Fruit fly (Drosophila melanogaster) whole organism, adult: ENCODE results near the gene CG5861.

Source experiments
- CG11617 ChIP-seq: fragments of 200-800 bp; sonication (Bioruptor generic); optimal IDR thresholded peaks from 2 replicates; lab custom pipeline; 2017; ENCODE audit warnings: mild to moderate bottlenecking, missing biosample characterization, missing genetic modification reagents, missing genetic modification characterization
- CG33017 ChIP-seq: fragments of 200-800 bp; sonication (Bioruptor generic); optimal IDR thresholded peaks from 2 replicates; lab custom pipeline; 2018; ENCODE audit warnings: missing biosample characterization, mild to moderate bottlenecking, missing genetic modification characterization, moderate library complexity
- Clk ChIP-seq: fragments of 200-800 bp; sonication (Bioruptor generic); optimal IDR thresholded peaks from 2 replicates; lab custom pipeline; 2017; ENCODE audit warnings: missing biosample characterization, missing genetic modification characterization
- Mnt ChIP-seq: fragments of 200-800 bp; sonication (Bioruptor generic); optimal IDR thresholded peaks from 2 replicates; lab custom pipeline; 2016; ENCODE audit warnings: missing biosample characterization, mild to moderate bottlenecking, missing genetic modification characterization
- cnc ChIP-seq, 2 experiments: fragments of >200 bp; optimal IDR thresholded peaks; 2 replicates each; lab custom pipeline; 2017

dm6 chr2L:16293703-16294233 lies 13.3 kb downstream of the CG5861 start, which contains the start of gene Cyp303a1:
- TF ChIP-seq CG33017 (no peak), cnc (optimal IDR thresholded peaks at IDR 0.05; lab: Kevin White, UChicago) (no peak), Clk (no peak), CG11617 (GFP tag; lab: Kevin White, UChicago) (no peak), Mnt (GFP tag; lab: Kevin White, UChicago) (no peak)
